Fruit fly (Drosophila melanogaster) whole organism, embryonic: ENCODE measurements around the gene QIL1.

Experiments used
- Blimp-1 ChIP-seq: fragments of 200-800 bp; sonication (Bioruptor generic); optimal IDR thresholded peaks from 3 replicates; lab custom pipeline; 2018; ENCODE audit warnings: missing biosample characterization, missing genetic modification characterization, mild to moderate bottlenecking, moderate library complexity, missing genetic modification reagents
- CG10274 ChIP-seq: fragments of 200-800 bp; sonication (Bioruptor generic); optimal IDR thresholded peaks from 3 replicates; lab custom pipeline; 2017; ENCODE audit warnings: missing biosample characterization, mild to moderate bottlenecking, missing genetic modification characterization
- CG11398 ChIP-seq: fragments of 200-800 bp; sonication (Bioruptor generic); optimal IDR thresholded peaks from 2 replicates; lab custom pipeline; 2016; ENCODE audit warnings: missing biosample characterization, missing genetic modification characterization
- CG14710 ChIP-seq: fragments of 200-800 bp; sonication (Bioruptor generic); optimal IDR thresholded peaks from 3 replicates; lab custom pipeline; 2019; ENCODE audit warnings: missing biosample characterization, mild to moderate bottlenecking, missing genetic modification characterization, moderate library complexity
- CG14965 ChIP-seq: fragments of 200-800 bp; sonication (Bioruptor generic); optimal IDR thresholded peaks from 2 replicates; lab custom pipeline; 2016; ENCODE audit warnings: missing biosample characterization, missing genetic modification characterization, borderline replicate concordance
- CG15479 ChIP-seq: fragments of 200-800 bp; sonication (Bioruptor generic); optimal IDR thresholded peaks from 3 replicates; lab custom pipeline; 2019; ENCODE audit warnings: missing biosample characterization, mild to moderate bottlenecking, missing genetic modification characterization, moderate library complexity
- CG17912 ChIP-seq: fragments of 200-800 bp; sonication (Bioruptor generic); optimal IDR thresholded peaks from 2 replicates; lab custom pipeline; 2018; ENCODE audit warnings: missing biosample characterization, mild to moderate bottlenecking, missing genetic modification characterization
- CG4360 ChIP-seq: fragments of 200-800 bp; sonication (Bioruptor generic); IDR thresholded peaks from 2 replicates; pipeline ENCODE4 v1.3.6; 2022; ENCODE audit warnings: missing biosample characterization, missing genetic modification characterization
- CG4730 ChIP-seq: fragments of 200-800 bp; sonication (Bioruptor generic); IDR thresholded peaks from 2 replicates; pipeline ENCODE4 v1.3.6; 2022; ENCODE audit warnings: missing biosample characterization, missing genetic modification characterization
- CG6791 ChIP-seq: fragments of 200-800 bp; sonication (Bioruptor generic); IDR thresholded peaks from 3 replicates; pipeline ENCODE4 v1.3.6; 2022; ENCODE audit warnings: missing biosample characterization, missing genetic modification characterization; ENCODE audit not compliant: partially characterized antibody
- CG7372 ChIP-seq: fragments of 200-800 bp; sonication (Bioruptor generic); IDR thresholded peaks from 2 replicates; pipeline ENCODE4 v1.3.6; 2022; ENCODE audit warnings: missing biosample characterization, missing genetic modification characterization
- CG8388 ChIP-seq: fragments of 200-800 bp; sonication (Bioruptor generic); optimal IDR thresholded peaks from 2 replicates; lab custom pipeline; 2019; ENCODE audit warnings: missing biosample characterization, mild to moderate bottlenecking, missing genetic modification characterization, moderate library complexity
- CHES-1-like ChIP-seq: fragments of 200-800 bp; sonication (Bioruptor generic); optimal IDR thresholded peaks from 2 replicates; lab custom pipeline; 2016; ENCODE audit warnings: missing biosample characterization, missing genetic modification characterization
- CTCF ChIP-seq: fragments of 200-800 bp; sonication (Bioruptor generic); optimal IDR thresholded peaks from 2 replicates; lab custom pipeline; 2017; ENCODE audit warnings: missing biosample characterization, mild to moderate bottlenecking, missing genetic modification characterization, moderate library complexity
- D19B ChIP-seq: fragments of 200-800 bp; sonication (Bioruptor generic); optimal IDR thresholded peaks from 2 replicates; lab custom pipeline; 2017; ENCODE audit warnings: missing biosample characterization, mild to moderate bottlenecking, missing genetic modification characterization
- Drgx ChIP-seq: fragments of 200-800 bp; sonication (Bioruptor generic); IDR thresholded peaks from 2 replicates; pipeline ENCODE4 v1.3.6; 2022; ENCODE audit warnings: missing biosample characterization, missing genetic modification characterization
- HmgZ ChIP-seq: fragments of 200-800 bp; sonication (Bioruptor generic); optimal IDR thresholded peaks from 2 replicates; lab custom pipeline; 2018; ENCODE audit warnings: missing biosample characterization, mild to moderate bottlenecking, missing genetic modification characterization
- Hsf ChIP-seq: fragments of 200-800 bp; sonication (Bioruptor generic); optimal IDR thresholded peaks from 3 replicates; lab custom pipeline; 2016; ENCODE audit warnings: missing biosample characterization, missing genetic modification characterization
- Lpt ChIP-seq: fragments of >200 bp; optimal IDR thresholded peaks from 2 replicates; lab custom pipeline; 2018; ENCODE audit warnings: missing biosample characterization, missing genetic modification characterization
- Mad ChIP-seq: fragments of 200-800 bp; sonication (Bioruptor generic); optimal IDR thresholded peaks from 2 replicates; lab custom pipeline; 2016; ENCODE audit warnings: missing biosample characterization, missing genetic modification characterization
- Nf-YB ChIP-seq: fragments of 200-800 bp; sonication (Bioruptor generic); optimal IDR thresholded peaks from 3 replicates; lab custom pipeline; 2019; ENCODE audit warnings: missing biosample characterization, mild to moderate bottlenecking, missing genetic modification characterization, moderate library complexity
- Ptx1 ChIP-seq: fragments of 200-800 bp; sonication (Bioruptor generic); IDR thresholded peaks from 2 replicates; pipeline ENCODE4 v1.3.6; 2022; ENCODE audit warnings: missing biosample characterization, missing genetic modification characterization
- Sox102F ChIP-seq: fragments of 200-800 bp; sonication (Bioruptor generic); optimal IDR thresholded peaks from 2 replicates; lab custom pipeline; 2018; ENCODE audit warnings: missing biosample characterization, mild to moderate bottlenecking, missing genetic modification characterization, moderate library complexity
- Trl ChIP-seq, 3 experiments: fragments of >200 bp in 2 of 3; fragments of 200-800 bp in 1 of 3; sonication (Bioruptor generic) in 1 of 3; optimal IDR thresholded peaks; 2 replicates in 1 of 3; 3 replicates in 2 of 3; lab custom pipeline; 2016 to 2017; ENCODE audit warnings: missing biosample characterization in 1 of 3, missing genetic modification characterization in 1 of 3
- ara ChIP-seq: fragments of 200-800 bp; sonication (Bioruptor generic); IDR thresholded peaks from 2 replicates; pipeline ENCODE4 v1.3.6; 2022; ENCODE audit warnings: missing biosample characterization, missing genetic modification characterization
- bsh ChIP-seq, 2 experiments: fragments of 200-800 bp; sonication (Bioruptor generic); optimal IDR thresholded peaks; 2 replicates each; lab custom pipeline; 2017 to 2018; ENCODE audit warnings: mild to moderate bottlenecking in 2 of 2, missing biosample characterization in 2 of 2, missing genetic modification characterization in 2 of 2, moderate library complexity in 1 of 2
- cg ChIP-seq: fragments of 200-800 bp; sonication (Bioruptor generic); optimal IDR thresholded peaks from 3 replicates; lab custom pipeline; 2019; ENCODE audit warnings: missing biosample characterization, mild to moderate bottlenecking, missing genetic modification characterization, moderate library complexity
- ci ChIP-seq: fragments of 200-800 bp; sonication (Bioruptor generic); IDR thresholded peaks from 3 replicates; pipeline ENCODE4 v1.3.6; 2022; ENCODE audit warnings: missing biosample characterization, missing genetic modification characterization
- ems ChIP-seq: fragments of 200-800 bp; sonication (Bioruptor generic); optimal IDR thresholded peaks from 3 replicates; lab custom pipeline; 2016; ENCODE audit warnings: missing biosample characterization, missing genetic modification characterization
- eyg ChIP-seq: fragments of 200-800 bp; sonication (Bioruptor generic); optimal IDR thresholded peaks from 3 replicates; lab custom pipeline; 2016; ENCODE audit warnings: missing biosample characterization, missing genetic modification characterization
- fu2 ChIP-seq: fragments of 200-800 bp; sonication (Bioruptor generic); optimal IDR thresholded peaks from 2 replicates; lab custom pipeline; 2016; ENCODE audit warnings: missing biosample characterization, missing genetic modification characterization
- grau ChIP-seq: fragments of 200-800 bp; optimal IDR thresholded peaks from 3 replicates; lab custom pipeline; 2019; ENCODE audit warnings: missing biosample characterization, mild to moderate bottlenecking, missing genetic modification characterization, moderate library complexity
- kni ChIP-seq: fragments of 200-800 bp; sonication (Bioruptor generic); optimal IDR thresholded peaks from 3 replicates; lab custom pipeline; 2017; ENCODE audit warnings: mild to moderate bottlenecking, missing biosample characterization, missing genetic modification reagents, missing genetic modification characterization
- nom ChIP-seq: fragments of 200-800 bp; sonication (Bioruptor generic); optimal IDR thresholded peaks from 2 replicates; lab custom pipeline; 2017; ENCODE audit warnings: missing biosample characterization, missing genetic modification characterization, mild to moderate bottlenecking, moderate library complexity, missing genetic modification reagents
- prd ChIP-seq, 3 experiments: fragments of >200 bp in 2 of 3; fragments of 200-800 bp in 1 of 3; sonication (Bioruptor generic) in 1 of 3; optimal IDR thresholded peaks in 2 of 3; IDR thresholded peaks in 1 of 3; 2 replicates in 2 of 3; 3 replicates in 1 of 3; pipeline versions ENCODE4 v1.3.6 to Lab custom; 2017 to 2022; ENCODE audit warnings: missing biosample characterization in 1 of 3, missing genetic modification characterization in 1 of 3
- rib ChIP-seq: fragments of 200-800 bp; sonication (Bioruptor generic); IDR thresholded peaks from 2 replicates; pipeline ENCODE4 v1.3.6; 2022; ENCODE audit warnings: missing biosample characterization, missing genetic modification characterization
- row ChIP-seq: fragments of 200-800 bp; sonication (Bioruptor generic); IDR thresholded peaks from 3 replicates; pipeline ENCODE4 v1.3.6; 2022; ENCODE audit warnings: missing biosample characterization, missing genetic modification characterization
- sens ChIP-seq: fragments of 200-800 bp; sonication (Bioruptor generic); peaks from one replicate; lab custom pipeline; 2016; ENCODE audit warnings: missing biosample characterization, missing genetic modification characterization
- slbo ChIP-seq: fragments of 200-800 bp; sonication (Bioruptor generic); IDR thresholded peaks from 2 replicates; pipeline ENCODE4 v1.3.6; 2022; ENCODE audit warnings: missing biosample characterization, missing genetic modification characterization
- sr ChIP-seq: fragments of 200-800 bp; sonication (Bioruptor generic); IDR thresholded peaks from 3 replicates; pipeline ENCODE4 v1.3.6; 2022; ENCODE audit warnings: missing biosample characterization, missing genetic modification characterization
- tx ChIP-seq: fragments of 200-800 bp; sonication (Bioruptor generic); optimal IDR thresholded peaks from 2 replicates; lab custom pipeline; 2016; ENCODE audit warnings: missing biosample characterization, missing genetic modification characterization
- vnd ChIP-seq: fragments of 200-800 bp; sonication (Bioruptor generic); IDR thresholded peaks from 3 replicates; pipeline ENCODE4 v1.3.6; 2022; ENCODE audit warnings: missing biosample characterization, missing genetic modification characterization; ENCODE audit not compliant: partially characterized antibody
- z ChIP-seq: fragments of 200-800 bp; sonication (Bioruptor generic); IDR thresholded peaks from 3 replicates; pipeline ENCODE4 v1.3.6; 2022; ENCODE audit warnings: missing biosample characterization, missing genetic modification characterization

Gene QIL1

dm6 chr3L:17496871-17497492 lies 31.2 kb downstream of the QIL1 start (continued):
- TF ChIP-seq prd (optimal IDR thresholded peaks at IDR 0.05; lab: Kevin White, UChicago) (no peak), prd (GFP tag; IDR thresholded peaks at IDR 0.05; lab: Robert Waterston, UW) (peak; percentile 32; the same call in 1 of the 3 replicates), HmgZ (tag; lab: Kevin White, UChicago) (no peak), CG8388 (GFP tag; lab: Kevin White, UChicago) (no peak), ara (GFP tag; lab: Robert Waterston, UW) (no peak), CG6791 (no peak)
- TF ChIP-seq, all 482 proteins: peak for 58

- TF ChIP-seq Mad = no peak
- 0 out of 3 replicates have a peak, but pooled peaks have one; percentile 28 for TF ChIP-seq ci (GFP tag; lab: Robert Waterston, UW)
- no peak for TF ChIP-seq CG17912 (GFP tag; lab: Kevin White, UChicago)
- peak; percentile 24; the same call in 2 of the 3 replicates for TF ChIP-seq row (GFP tag; lab: Robert Waterston, UW)
- TF ChIP-seq rib (GFP tag; lab: Robert Waterston, UW) = no peak
- peak; percentile 53 for TF ChIP-seq Blimp-1 (GFP tag; lab: Kevin White, UChicago)
- TF ChIP-seq sr = 0 out of 3 replicates have a peak, but pooled peaks have one; percentile 29
- TF ChIP-seq ara (GFP tag; lab: Robert Waterston, UW) = 0 out of 2 replicates have a peak, but pooled peaks have one; percentile 8
- peak; percentile 65 for TF ChIP-seq grau (tag; lab: Kevin White, UChicago)
- no peak for TF ChIP-seq eyg
- TF ChIP-seq ems (GFP tag; lab: Kevin White, UChicago) = no peak
- TF ChIP-seq Drgx = peak; percentile 76
- TF ChIP-seq sens (GFP tag; lab: Kevin White, UChicago) = peak; percentile 59
- TF ChIP-seq Lpt (GFP tag; lab: Kevin White, UChicago) = no peak
- TF ChIP-seq Ptx1 (GFP tag; lab: Robert Waterston, UW) = peak; percentile 17; the same call in 1 of the 2 replicates
- TF ChIP-seq kni (GFP tag; lab: Kevin White, UChicago) = no peak
- TF ChIP-seq CHES-1-like (GFP tag; lab: Kevin White, UChicago) = no peak
Measured at dm6 chr3L:17497969-17498368, 32.2 kb downstream of the QIL1 start.

- no peak for TF ChIP-seq Nf-YB (GFP tag; lab: Kevin White, UChicago)
- no peak for TF ChIP-seq fu2
- TF ChIP-seq slbo (GFP tag; lab: Robert Waterston, UW) = no peak
- TF ChIP-seq CG7372 (GFP tag; lab: Robert Waterston, UW) = peak; percentile 58; the same call in 1 of the 2 replicates
- no peak for TF ChIP-seq Sox102F (GFP tag; lab: Kevin White, UChicago)
- no peak for TF ChIP-seq CG14710 (tag; lab: Kevin White, UChicago)
- TF ChIP-seq cg (GFP tag; lab: Kevin White, UChicago) = peak; percentile 15
- no peak for TF ChIP-seq tx (GFP tag; lab: Kevin White, UChicago)
- TF ChIP-seq D19B (GFP tag; lab: Kevin White, UChicago) = no peak
- TF ChIP-seq CG10274 = no peak
- no peak for TF ChIP-seq CG11398 (GFP tag; lab: Kevin White, UChicago)
Measured at dm6 chr3L:17498952-17499710, 33.4 kb downstream of the QIL1 start.

dm6 chr3L:17500315-17500985 lies 34.7 kb downstream of the QIL1 start:
- TF ChIP-seq Hsf (GFP tag; lab: Kevin White, UChicago) (no peak), CG15479 (GFP tag; lab: Kevin White, UChicago) (peak; percentile 76), vnd (0 out of 3 replicates have a peak, but pooled peaks have one; percentile 11), z (GFP tag; lab: Robert Waterston, UW) (0 out of 3 replicates have a peak, but pooled peaks have one; percentile 36), CG14965 (GFP tag; lab: Kevin White, UChicago) (no peak), CG4360 (GFP tag; lab: Robert Waterston, UW) (peak; percentile 42; the same call in 1 of the 2 replicates), bsh (GFP tag; optimal IDR thresholded peaks at IDR 0.05; lab: Kevin White, UChicago) (peak in 1 of 2 experiments; percentile 24), CTCF (GFP tag; lab: Kevin White, UChicago) (peak; percentile 28), Trl (optimal IDR thresholded peaks at IDR 0.05; lab: Kevin White, UChicago) (peak in 1 of 2 experiments; percentile 28), Trl (GFP tag; optimal IDR thresholded peaks at IDR 0.05; lab: Kevin White, UChicago) (no peak), cg (GFP tag; lab: Kevin White, UChicago) (peak; percentile 64), nom (GFP tag; lab: Kevin White, UChicago) (peak; percentile 43), CG4730 (GFP tag; lab: Robert Waterston, UW) (no peak)
